Worm (Caenorhabditis elegans): Measurements from ENCODE around the gene gid-7.

- TF ChIP-seq ztf-11 (tag; optimal IDR thresholded peaks at IDR 0.05) (no peak), pha-4 (tag; optimal IDR thresholded peaks at IDR 0.05) (no peak), nhr-237 (tag; optimal IDR thresholded peaks at IDR 0.05) (no peak), unc-62 (GFP tag; optimal IDR thresholded peaks at IDR 0.05) (no peak), elt-3 (tag; optimal IDR thresholded peaks at IDR 0.05) (no peak), snpc-4 (tag; optimal IDR thresholded peaks at IDR 0.05) (no peak), drap-1 (GFP tag; optimal IDR thresholded peaks at IDR 0.05) (no peak), unc-39 (tag; optimal IDR thresholded peaks at IDR 0.05) (no peak)
Observed at ce11 chrV:3704688-3705087, 52.2 kb downstream of the gid-7 start, which contains the start of gene lin-40.

Data from whole organism, mixed stage, embryonic.